Fruit fly (Drosophila melanogaster) whole organism, embryonic: ENCODE results near the gene CG14731.

Experiments
- CG14965 ChIP-seq: fragments of 200-800 bp; sonication (Bioruptor generic); optimal IDR thresholded peaks from 2 replicates; lab custom pipeline; 2016; ENCODE audit warnings: missing biosample characterization, missing genetic modification characterization, borderline replicate concordance
- CG17912 ChIP-seq: fragments of 200-800 bp; sonication (Bioruptor generic); optimal IDR thresholded peaks from 2 replicates; lab custom pipeline; 2018; ENCODE audit warnings: missing biosample characterization, mild to moderate bottlenecking, missing genetic modification characterization
- CG8924 ChIP-seq: fragments of 200-800 bp; optimal IDR thresholded peaks from 3 replicates; lab custom pipeline; 2019; ENCODE audit warnings: missing biosample characterization, mild to moderate bottlenecking, missing genetic modification characterization, moderate library complexity
- Chrac-16 ChIP-seq: fragments of 200-800 bp; sonication (Bioruptor generic); optimal IDR thresholded peaks from 3 replicates; lab custom pipeline; 2016; ENCODE audit warnings: missing biosample characterization, missing genetic modification characterization
- HmgZ ChIP-seq: fragments of 200-800 bp; sonication (Bioruptor generic); optimal IDR thresholded peaks from 2 replicates; lab custom pipeline; 2018; ENCODE audit warnings: missing biosample characterization, mild to moderate bottlenecking, missing genetic modification characterization
- fd64A ChIP-seq: fragments of 200-800 bp; sonication (Bioruptor generic); optimal IDR thresholded peaks from 3 replicates; lab custom pipeline; 2018; ENCODE audit warnings: missing biosample characterization, mild to moderate bottlenecking, missing genetic modification characterization
- gcm2 ChIP-seq: fragments of 200-800 bp; sonication (Bioruptor generic); optimal IDR thresholded peaks from 2 replicates; lab custom pipeline; 2016; ENCODE audit warnings: missing biosample characterization, missing genetic modification characterization
- ken ChIP-seq: fragments of 200-800 bp; sonication (Bioruptor generic); IDR thresholded peaks from 3 replicates; pipeline ENCODE4 v1.3.6; 2022; ENCODE audit warnings: missing biosample characterization, missing genetic modification characterization
- lov ChIP-seq, 2 experiments: fragments of 200-800 bp in 1 of 2; fragments of >200 bp in 1 of 2; sonication (Bioruptor generic) in 1 of 2; IDR thresholded peaks in 1 of 2; optimal IDR thresholded peaks in 1 of 2; 2 replicates in 1 of 2; 3 replicates in 1 of 2; pipeline versions ENCODE4 v1.3.6 to Lab custom; 2017 to 2022; ENCODE audit warnings: missing biosample characterization in 1 of 2, missing genetic modification characterization in 1 of 2

DNA sequence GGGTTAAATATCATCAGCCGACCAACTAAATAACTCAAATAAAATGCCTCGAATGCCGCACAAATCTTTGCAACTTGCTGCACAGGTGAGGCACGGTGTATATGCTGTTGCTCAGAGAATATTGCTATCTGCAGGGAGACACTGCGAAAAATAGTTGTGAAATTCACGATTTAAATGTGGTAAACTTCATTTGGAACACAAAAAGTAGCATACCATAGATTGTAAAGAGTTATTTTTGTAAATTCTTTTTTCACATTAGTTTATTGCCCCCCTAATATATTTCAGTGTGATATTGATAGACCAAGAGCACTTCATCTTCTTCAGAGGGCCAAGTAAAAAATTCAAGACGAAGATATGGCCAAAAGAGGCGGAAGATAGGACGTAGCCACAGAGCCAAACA, 10.5 kb upstream of the CG14731 start:
- TF ChIP-seq Chrac-16 (peak; percentile 0), CG14965 (GFP tag; lab: Kevin White, UChicago) (no peak), gcm2 (GFP tag; lab: Kevin White, UChicago) (no peak), lov (optimal IDR thresholded peaks at IDR 0.05; lab: Kevin White, UChicago) (no peak), lov (GFP tag; IDR thresholded peaks at IDR 0.05; lab: Robert Waterston, UW) (no peak), CG8924 (tag; lab: Kevin White, UChicago) (no peak), ken (GFP tag; lab: Robert Waterston, UW) (0 out of 3 replicates have a peak, but pooled peaks have one; percentile 31), HmgZ (tag; lab: Kevin White, UChicago) (no peak), CG17912 (GFP tag; lab: Kevin White, UChicago) (no peak), fd64A (GFP tag; lab: Kevin White, UChicago) (no peak)
